Worm (Caenorhabditis elegans) whole organism, L4 larva: Measurements from ENCODE around the gene C34F6.5.

Source experiments
- F44E2.7 ChIP-seq: fragments of 200-800 bp; sonication (Bioruptor generic); IDR thresholded peaks from 2 replicates; pipeline ENCODE4 v2.1.2; 2022; ENCODE audit warnings: missing genetic modification characterization, missing compliant biosample characterization
- R02D3.7 ChIP-seq: fragments of 150-350 bp; sonication (generic microtip); optimal IDR thresholded peaks from 3 replicates; lab custom pipeline; 2014; ENCODE audit warnings: missing biosample characterization, missing genetic modification characterization
- Y5F2A.4 ChIP-seq: fragments of 200-800 bp; sonication (Bioruptor generic); optimal IDR thresholded peaks from 2 replicates; lab custom pipeline; 2018; ENCODE audit warnings: mild to moderate bottlenecking, missing genetic modification characterization, missing compliant biosample characterization
- ZK546.5 ChIP-seq, 2 experiments: sonication (generic microtip); optimal IDR thresholded peaks; 2 replicates each; lab custom pipeline; 2017; ENCODE audit warnings: missing biosample characterization in 2 of 2, missing genetic modification characterization in 2 of 2
- aly-2 ChIP-seq: sonication (generic microtip); optimal IDR thresholded peaks from 2 replicates; lab custom pipeline; 2018; ENCODE audit warnings: missing biosample characterization, missing genetic modification characterization
- ama-1 ChIP-seq: fragments of 150-350 bp; optimal IDR thresholded peaks from 2 replicates; lab custom pipeline; 2014; ENCODE audit warnings: inconsistent platforms, mixed read lengths
- arid-1 ChIP-seq: fragments of 200-800 bp; sonication (Bioruptor generic); conservative IDR thresholded peaks from 2 replicates; pipeline ENCODE4 v1.3.6; 2022; ENCODE audit warnings: missing genetic modification reagents, missing genetic modification characterization, missing compliant biosample characterization
- ceh-20 ChIP-seq: fragments of 200-800 bp; sonication (Bioruptor generic); IDR thresholded peaks from 2 replicates; pipeline ENCODE4 v1.3.6; 2022; ENCODE audit warnings: missing genetic modification reagents, missing genetic modification characterization, missing compliant biosample characterization
- ceh-32 ChIP-seq: sonication (generic microtip); optimal IDR thresholded peaks from 2 replicates; lab custom pipeline; 2016; ENCODE audit warnings: mild to moderate bottlenecking, missing genetic modification characterization, missing compliant biosample characterization; ENCODE audit not compliant: poor library complexity
- ceh-44 ChIP-seq: fragments of 200-800 bp; sonication (Bioruptor generic); IDR thresholded peaks from 2 replicates; pipeline ENCODE4 v1.3.6; 2022; ENCODE audit warnings: missing genetic modification reagents, missing genetic modification characterization, missing compliant biosample characterization
- ces-1 ChIP-seq: fragments of 150-350 bp; sonication (generic microtip); optimal IDR thresholded peaks from 4 replicates; lab custom pipeline; 2014; ENCODE audit warnings: missing biosample characterization, missing genetic modification reagents, missing genetic modification characterization
- cey-2 ChIP-seq: sonication (generic microtip); optimal IDR thresholded peaks from 3 replicates; lab custom pipeline; 2017; ENCODE audit warnings: missing genetic modification characterization, mild to moderate bottlenecking, missing compliant biosample characterization, antibody characterized with exemption, borderline replicate concordance; ENCODE audit not compliant: insufficient read depth
- daf-12 ChIP-seq: fragments of 150-350 bp; optimal IDR thresholded peaks from 2 replicates; lab custom pipeline; 2014; ENCODE audit warnings: missing biosample characterization, missing genetic modification reagents, missing genetic modification characterization
- dmd-6 ChIP-seq: fragments of 200-800 bp; sonication (Bioruptor generic); IDR thresholded peaks from 2 replicates; pipeline ENCODE4 v1.3.6; 2022; ENCODE audit warnings: missing genetic modification reagents, missing genetic modification characterization, missing compliant biosample characterization
- duxl-1 ChIP-seq: sonication (generic microtip); optimal IDR thresholded peaks from 2 replicates; lab custom pipeline; 2016; ENCODE audit warnings: mild to moderate bottlenecking, missing genetic modification characterization, moderate library complexity, missing compliant biosample characterization; ENCODE audit not compliant: poor library complexity
- dve-1 ChIP-seq: sonication (generic microtip); optimal IDR thresholded peaks from 2 replicates; lab custom pipeline; 2017; ENCODE audit warnings: antibody characterized with exemption, mild to moderate bottlenecking, missing genetic modification characterization, missing compliant biosample characterization; ENCODE audit not compliant: insufficient read depth
- fkh-10 ChIP-seq: fragments of 150-350 bp; optimal IDR thresholded peaks from 2 replicates; lab custom pipeline; 2014; ENCODE audit warnings: missing biosample characterization, missing genetic modification reagents, missing genetic modification characterization
- gei-8 ChIP-seq: fragments of 200-800 bp; sonication (Bioruptor generic); optimal IDR thresholded peaks from 2 replicates; lab custom pipeline; 2018; ENCODE audit warnings: mild to moderate bottlenecking, missing genetic modification characterization, missing compliant biosample characterization
- hlh-11 ChIP-seq: fragments of 200-800 bp; sonication (Bioruptor generic); optimal IDR thresholded peaks from 2 replicates; lab custom pipeline; 2018; ENCODE audit warnings: mild to moderate bottlenecking, missing genetic modification characterization, missing compliant biosample characterization
- hlh-30 ChIP-seq: sonication (generic microtip); optimal IDR thresholded peaks from 2 replicates; lab custom pipeline; 2017; ENCODE audit warnings: antibody characterized with exemption, mild to moderate bottlenecking, missing genetic modification characterization, missing compliant biosample characterization; ENCODE audit not compliant: insufficient read depth
- lim-7 ChIP-seq: fragments of 200-800 bp; sonication (Bioruptor generic); IDR thresholded peaks from 2 replicates; pipeline ENCODE4 v1.3.6; 2022; ENCODE audit warnings: missing genetic modification characterization, missing compliant biosample characterization
- lin-13 ChIP-seq: fragments of 150-350 bp; optimal IDR thresholded peaks from 2 replicates; lab custom pipeline; 2014; ENCODE audit warnings: missing biosample characterization, missing genetic modification reagents, missing genetic modification characterization
- lin-29 ChIP-seq: fragments of 200-800 bp; sonication (Bioruptor generic); IDR thresholded peaks from 2 replicates; pipeline ENCODE4 v1.3.6; 2022; ENCODE audit warnings: missing genetic modification reagents, missing genetic modification characterization, missing compliant biosample characterization
- madf-9 ChIP-seq: fragments of 200-800 bp; sonication (Bioruptor generic); conservative IDR thresholded peaks from 2 replicates; pipeline ENCODE4 v1.3.6; 2022; ENCODE audit warnings: missing genetic modification reagents, missing genetic modification characterization, missing compliant biosample characterization
- mdl-1 ChIP-seq, 2 experiments: fragments of 150-350 bp in 1 of 2; sonication (generic microtip) in 1 of 2; optimal IDR thresholded peaks; 2 replicates each; lab custom pipeline; 2014 to 2017; ENCODE audit warnings: missing biosample characterization in 2 of 2, missing genetic modification characterization in 2 of 2
- mxl-3 ChIP-seq: fragments of 200-800 bp; sonication (Bioruptor generic); optimal IDR thresholded peaks from 2 replicates; lab custom pipeline; 2018; ENCODE audit warnings: mild to moderate bottlenecking, missing genetic modification characterization, missing compliant biosample characterization
- nhr-111 ChIP-seq: fragments of 200-800 bp; sonication (Bioruptor generic); optimal IDR thresholded peaks from 2 replicates; lab custom pipeline; 2018; ENCODE audit warnings: mild to moderate bottlenecking, missing genetic modification characterization, missing compliant biosample characterization
- nhr-42 ChIP-seq: fragments of 200-800 bp; sonication (Bioruptor generic); IDR thresholded peaks from 2 replicates; pipeline ENCODE4 v1.3.6; 2022; ENCODE audit warnings: missing genetic modification characterization, missing compliant biosample characterization
- nhr-6 ChIP-seq: fragments of 150-350 bp; optimal IDR thresholded peaks from 2 replicates; lab custom pipeline; 2014; ENCODE audit warnings: missing biosample characterization, missing genetic modification characterization
- nhr-77 ChIP-seq: fragments of 150-350 bp; optimal IDR thresholded peaks from 2 replicates; lab custom pipeline; 2014; ENCODE audit warnings: missing biosample characterization, missing genetic modification characterization
- rbr-2 ChIP-seq: sonication (generic microtip); optimal IDR thresholded peaks from 2 replicates; lab custom pipeline; 2016; ENCODE audit warnings: missing genotype, missing genetic modification characterization, missing compliant biosample characterization
- saeg-2 ChIP-seq: fragments of 200-800 bp; sonication (Bioruptor generic); IDR thresholded peaks from 2 replicates; pipeline ENCODE4 v1.3.6; 2022; ENCODE audit warnings: missing genetic modification reagents, missing genetic modification characterization, missing compliant biosample characterization
- skn-1 ChIP-seq: fragments of 150-350 bp; optimal IDR thresholded peaks from 2 replicates; lab custom pipeline; 2014; ENCODE audit warnings: missing biosample characterization, missing genetic modification characterization
- snpc-1.2 ChIP-seq: fragments of 200-800 bp; sonication (Bioruptor generic); IDR thresholded peaks from 2 replicates; pipeline ENCODE4 v1.3.6; 2022; ENCODE audit warnings: missing genetic modification reagents, missing genetic modification characterization, missing compliant biosample characterization
- snpc-4 ChIP-seq: fragments of 150-350 bp; optimal IDR thresholded peaks from 2 replicates; lab custom pipeline; 2014; ENCODE audit warnings: missing biosample characterization, missing genetic modification characterization
- unc-130 ChIP-seq: sonication (generic microtip); optimal IDR thresholded peaks from 2 replicates; lab custom pipeline; 2016; ENCODE audit warnings: missing genetic modification reagents, missing genetic modification characterization, missing compliant biosample characterization
- unc-62 ChIP-seq, 3 experiments: fragments of 150-350 bp in 1 of 3; sonication (generic microtip); optimal IDR thresholded peaks in 2 of 3; peaks in 1 of 3; 1 replicate in 1 of 3; 2 replicates in 2 of 3; lab custom pipeline; 2014 to 2017; ENCODE audit warnings: missing biosample characterization in 3 of 3, missing genetic modification characterization in 3 of 3, missing genetic modification reagents in 3 of 3, missing genotype in 1 of 3
- zfp-3 ChIP-seq: fragments of 200-800 bp; sonication (Bioruptor generic); conservative IDR thresholded peaks from 2 replicates; pipeline ENCODE4 v1.3.6; 2022; ENCODE audit warnings: missing genetic modification reagents, missing genetic modification characterization, missing compliant biosample characterization
- zip-11 ChIP-seq: fragments of 200-800 bp; sonication (Bioruptor generic); IDR thresholded peaks from 2 replicates; pipeline ENCODE4 v1.3.6; 2022; ENCODE audit warnings: missing genetic modification characterization, missing compliant biosample characterization
- ztf-11 ChIP-seq: fragments of 150-350 bp; optimal IDR thresholded peaks from 2 replicates; lab custom pipeline; 2014; ENCODE audit warnings: missing biosample characterization, missing genetic modification characterization

C34F6.5 gene

ce11 chrX:11190443-11190842 is 18.2 kb downstream of the C34F6.5 start (continued):
- TF ChIP-seq duxl-1 (no peak), ces-1 (no peak), lim-7 (no peak), dve-1 (no peak), ZK546.5 (tag; optimal IDR thresholded peaks at IDR 0.05; lab: Kevin White, UChicago) (no peak), gei-8 (no peak), F44E2.7 (GFP tag; lab: Robert Waterston, UW) (no peak), ceh-44 (GFP tag; lab: Robert Waterston, UW) (no peak), ceh-32 (tag; lab: Kevin White, UChicago) (no peak), snpc-4 (tag; lab: Kevin White, UChicago) (no peak), unc-130 (no peak), zip-11 (GFP tag; lab: Robert Waterston, UW) (no peak)

- no peak for TF ChIP-seq arid-1 (GFP tag; lab: Robert Waterston, UW)
- TF ChIP-seq nhr-42 (GFP tag; lab: Robert Waterston, UW): no peak
- TF ChIP-seq daf-12 (tag; lab: Kevin White, UChicago): no peak
- no peak for TF ChIP-seq skn-1 (tag; lab: Kevin White, UChicago)
- no peak for TF ChIP-seq ceh-32 (tag; lab: Kevin White, UChicago)
- TF ChIP-seq dmd-6 (GFP tag; lab: Robert Waterston, UW): no peak
- peak in 1 of 2 experiments; percentile 5 for TF ChIP-seq unc-62 (GFP tag; optimal IDR thresholded peaks at IDR 0.05 in 1 of 2; lab: Kevin White, UChicago)
- no peak for TF ChIP-seq unc-62 (tag; optimal IDR thresholded peaks at IDR 0.05; lab: Kevin White, UChicago)
- TF ChIP-seq saeg-2 (GFP tag; lab: Robert Waterston, UW): no peak
- TF ChIP-seq cey-2 (tag; lab: Kevin White, UChicago): no peak
These were observed 19.2 kb downstream of the C34F6.5 start, which contains the start of gene F13D2.1 for ce11 chrX:11189515-11189914. Gene F13D2.1 (minus strand): TSS chrX:11189615.

- TF ChIP-seq Y5F2A.4: no peak
- no peak for TF ChIP-seq mdl-1 (tag; optimal IDR thresholded peaks at IDR 0.05; lab: Kevin White, UChicago)
- TF ChIP-seq duxl-1: no peak
- no peak for TF ChIP-seq hlh-30 (tag; lab: Kevin White, UChicago)
- TF ChIP-seq nhr-111 (GFP tag; lab: Kevin White, UChicago): no peak
- TF ChIP-seq ztf-11 (tag; lab: Kevin White, UChicago): no peak
- no peak for TF ChIP-seq R02D3.7 (tag; lab: Kevin White, UChicago)
- TF ChIP-seq madf-9 (GFP tag; lab: Robert Waterston, UW): no peak
- TF ChIP-seq snpc-1.2 (GFP tag; lab: Robert Waterston, UW): no peak
These were observed 23.2 kb downstream of the C34F6.5 start, which contains the start of gene gnrr-7 for ce11 chrX:11185498-11185897. Gene gnrr-7 (plus strand): TSS chrX:11185798.

- TF ChIP-seq ceh-20 (no peak), dmd-6 (GFP tag; lab: Robert Waterston, UW) (no peak), nhr-77 (no peak), zfp-3 (no peak), ceh-32 (tag; lab: Kevin White, UChicago) (no peak), lin-13 (GFP tag; lab: Kevin White, UChicago) (no peak), hlh-11 (tag; lab: Kevin White, UChicago) (no peak), fkh-10 (no peak), ama-1 (lab: Kevin White, UChicago) (no peak), nhr-6 (no peak), lin-29 (GFP tag; lab: Robert Waterston, UW) (no peak), Y5F2A.4 (no peak), F44E2.7 (GFP tag; lab: Robert Waterston, UW) (no peak), arid-1 (GFP tag; lab: Robert Waterston, UW) (no peak), mxl-3 (GFP tag; lab: Kevin White, UChicago) (no peak), aly-2 (tag; lab: Kevin White, UChicago) (no peak), dve-1 (no peak), rbr-2 (tag; lab: Kevin White, UChicago) (no peak)
- TF ChIP-seq, all 104 proteins: peak for 0
These were observed 30.1 kb downstream of the C34F6.5 start, which contains the start of gene gnrr-6 for ce11 chrX:11178599-11178998. Gene gnrr-6 (plus strand): TSS chrX:11178899.
